Worm (Caenorhabditis elegans) whole organism, L1 larva: ENCODE results near the gene chtb-2.
A peak's percentile ranks its signal among the peaks of the same experiment; 100 is the strongest.

Source experiments
- C04F5.9 ChIP-seq: sonication (generic microtip); optimal IDR thresholded peaks from 2 replicates; lab custom pipeline; 2016; ENCODE audit warnings: missing genetic modification characterization, missing compliant biosample characterization
- C16A3.4 ChIP-seq: fragments of 150-350 bp; optimal IDR thresholded peaks from 2 replicates; lab custom pipeline; 2014; ENCODE audit warnings: missing biosample characterization, missing genetic modification characterization
- Y116A8C.19 ChIP-seq: sonication (generic microtip); optimal IDR thresholded peaks from 2 replicates; lab custom pipeline; 2016; ENCODE audit warnings: missing compliant biosample characterization, missing genetic modification characterization, borderline replicate concordance
- aly-2 ChIP-seq: fragments of 150-350 bp; optimal IDR thresholded peaks from 2 replicates; lab custom pipeline; 2014; ENCODE audit warnings: missing biosample characterization, missing genetic modification characterization
- ama-1 ChIP-seq: fragments of 150-350 bp; optimal IDR thresholded peaks from 2 replicates; lab custom pipeline; 2014
- ceh-82 ChIP-seq, 3 experiments: fragments of 150-350 bp in 1 of 3; sonication (generic microtip) in 2 of 3; optimal IDR thresholded peaks; 2 replicates each; lab custom pipeline; 2014 to 2017; ENCODE audit warnings: missing biosample characterization in 3 of 3, missing genetic modification characterization in 3 of 3
- ces-1 ChIP-seq: fragments of 150-350 bp; optimal IDR thresholded peaks from 2 replicates; lab custom pipeline; 2014; ENCODE audit warnings: missing biosample characterization, missing genetic modification reagents, missing genetic modification characterization
- dpl-1 ChIP-seq, 3 experiments: fragments of 150-350 bp in 2 of 3; sonication (generic microtip) in 1 of 3; optimal IDR thresholded peaks; 2 replicates each; lab custom pipeline; 2014 to 2017; ENCODE audit warnings: missing biosample characterization in 3 of 3, missing genetic modification characterization in 3 of 3, missing genetic modification reagents in 3 of 3
- efl-1 ChIP-seq, 4 experiments: fragments of 150-350 bp; optimal IDR thresholded peaks in 3 of 4; peaks in 1 of 4; 1 replicate in 1 of 4; 2 replicates in 3 of 4; lab custom pipeline; 2014; ENCODE audit warnings: missing biosample characterization in 2 of 4, missing genetic modification characterization in 2 of 4, missing genetic modification reagents in 2 of 4
- efl-3 ChIP-seq: fragments of 200-800 bp; sonication (Bioruptor generic); optimal IDR thresholded peaks from 2 replicates; lab custom pipeline; 2018; ENCODE audit warnings: mild to moderate bottlenecking, missing genetic modification characterization, missing compliant biosample characterization
- egl-13 ChIP-seq: sonication (generic microtip); optimal IDR thresholded peaks from 2 replicates; lab custom pipeline; 2016; ENCODE audit warnings: missing genotype, missing genetic modification reagents, missing genetic modification characterization, missing compliant biosample characterization
- egl-27 ChIP-seq, 2 experiments: fragments of 150-350 bp in 1 of 2; sonication (generic microtip); optimal IDR thresholded peaks; 3 replicates each; lab custom pipeline; 2017 to 2018; ENCODE audit warnings: missing biosample characterization in 2 of 2, missing genetic modification characterization in 2 of 2, missing genetic modification reagents in 2 of 2
- fkh-10 ChIP-seq: sonication (generic microtip); optimal IDR thresholded peaks from 2 replicates; lab custom pipeline; 2017; ENCODE audit warnings: missing biosample characterization, missing genetic modification reagents, missing genetic modification characterization
- fkh-4 ChIP-seq: sonication (generic microtip); optimal IDR thresholded peaks from 2 replicates; lab custom pipeline; 2016; ENCODE audit warnings: missing compliant biosample characterization, missing genetic modification characterization, borderline replicate concordance
- fkh-8 ChIP-seq: sonication (generic microtip); optimal IDR thresholded peaks from 2 replicates; lab custom pipeline; 2016; ENCODE audit warnings: mild to moderate bottlenecking, missing genetic modification characterization, missing compliant biosample characterization
- fos-1 ChIP-seq: fragments of 150-350 bp; optimal IDR thresholded peaks from 2 replicates; lab custom pipeline; 2014; ENCODE audit warnings: missing biosample characterization, missing genetic modification characterization
- hlh-17 ChIP-seq: fragments of 200-800 bp; sonication (Bioruptor generic); optimal IDR thresholded peaks from 2 replicates; lab custom pipeline; 2018; ENCODE audit warnings: missing genetic modification characterization, mild to moderate bottlenecking, missing compliant biosample characterization, moderate library complexity, borderline replicate concordance
- irx-1 ChIP-seq: sonication (generic microtip); optimal IDR thresholded peaks from 2 replicates; lab custom pipeline; 2016; ENCODE audit warnings: missing genetic modification characterization, missing compliant biosample characterization
- lin-14 ChIP-seq: fragments of 200-800 bp; sonication (Bioruptor generic); optimal IDR thresholded peaks from 2 replicates; lab custom pipeline; 2018; ENCODE audit warnings: mild to moderate bottlenecking, missing genetic modification characterization, moderate library complexity, missing compliant biosample characterization
- lin-35 ChIP-seq, 2 experiments: fragments of 150-350 bp; optimal IDR thresholded peaks; 2 replicates each; lab custom pipeline; 2014; ENCODE audit warnings: missing biosample characterization in 2 of 2, missing genetic modification characterization in 2 of 2, missing genetic modification reagents in 2 of 2
- lir-3 ChIP-seq: sonication (generic microtip); optimal IDR thresholded peaks from 2 replicates; lab custom pipeline; 2016; ENCODE audit warnings: mild to moderate bottlenecking, missing genetic modification characterization, moderate library complexity, missing compliant biosample characterization; ENCODE audit not compliant: poor library complexity
- mdl-1 ChIP-seq, 2 experiments: fragments of 150-350 bp; optimal IDR thresholded peaks; 2 replicates each; lab custom pipeline; 2014 to 2017; ENCODE audit warnings: missing biosample characterization in 2 of 2, missing genetic modification characterization in 2 of 2, inconsistent platforms in 1 of 2
- mep-1 ChIP-seq: fragments of 150-350 bp; optimal IDR thresholded peaks from 2 replicates; lab custom pipeline; 2014; ENCODE audit warnings: missing biosample characterization, missing genetic modification characterization
- nhr-12 ChIP-seq: sonication (generic microtip); optimal IDR thresholded peaks from 2 replicates; lab custom pipeline; 2017; ENCODE audit warnings: missing biosample characterization, missing genetic modification characterization
- nhr-20 ChIP-seq: sonication (generic microtip); optimal IDR thresholded peaks from 2 replicates; lab custom pipeline; 2016; ENCODE audit warnings: mild to moderate bottlenecking, missing genetic modification characterization, missing compliant biosample characterization
- nhr-47 ChIP-seq: sonication (generic microtip); optimal IDR thresholded peaks from 2 replicates; lab custom pipeline; 2016; ENCODE audit warnings: mild to moderate bottlenecking, missing genetic modification characterization, moderate library complexity, missing compliant biosample characterization
- nhr-71 ChIP-seq: sonication (generic microtip); optimal IDR thresholded peaks from 2 replicates; lab custom pipeline; 2016; ENCODE audit warnings: mild to moderate bottlenecking, missing genetic modification characterization, moderate library complexity, missing compliant biosample characterization
- nhr-76 ChIP-seq: sonication (generic microtip); optimal IDR thresholded peaks from 2 replicates; lab custom pipeline; 2017; ENCODE audit warnings: missing biosample characterization, missing genetic modification characterization
- nhr-84 ChIP-seq: sonication (generic microtip); optimal IDR thresholded peaks from 2 replicates; lab custom pipeline; 2017; ENCODE audit warnings: missing biosample characterization, missing genetic modification characterization
- nhr-85 ChIP-seq: sonication (generic microtip); peaks from one replicate; lab custom pipeline; 2016; ENCODE audit warnings: missing genetic modification characterization, inconsistent platforms, missing compliant biosample characterization
- pag-3 ChIP-seq: sonication (generic microtip); optimal IDR thresholded peaks from 2 replicates; lab custom pipeline; 2017; ENCODE audit warnings: missing genetic modification characterization, mild to moderate bottlenecking, missing compliant biosample characterization, antibody characterized with exemption, borderline replicate concordance; ENCODE audit not compliant: insufficient read depth
- pax-3 ChIP-seq: fragments of 200-800 bp; sonication (Bioruptor generic); optimal IDR thresholded peaks from 2 replicates; lab custom pipeline; 2018; ENCODE audit warnings: mild to moderate bottlenecking, missing genetic modification characterization, moderate library complexity, missing compliant biosample characterization
- pqm-1 ChIP-seq: sonication (generic microtip); optimal IDR thresholded peaks from 3 replicates; lab custom pipeline; 2017; ENCODE audit warnings: missing biosample characterization, missing genetic modification characterization
- snpc-4 ChIP-seq: fragments of 150-350 bp; optimal IDR thresholded peaks from 2 replicates; lab custom pipeline; 2014; ENCODE audit warnings: missing biosample characterization, missing genetic modification characterization
- sptf-1 ChIP-seq: fragments of 150-350 bp; optimal IDR thresholded peaks from 2 replicates; lab custom pipeline; 2014; ENCODE audit warnings: missing biosample characterization, missing genetic modification characterization
- tlp-1 ChIP-seq: fragments of 150-350 bp; optimal IDR thresholded peaks from 2 replicates; lab custom pipeline; 2014; ENCODE audit warnings: missing biosample characterization, missing genetic modification characterization
- unc-86 ChIP-seq: sonication (generic microtip); optimal IDR thresholded peaks from 2 replicates; lab custom pipeline; 2016; ENCODE audit warnings: missing genetic modification characterization, missing compliant biosample characterization
- unc-98 ChIP-seq: fragments of 200-800 bp; sonication (Bioruptor generic); IDR thresholded peaks from 2 replicates; pipeline ENCODE4 v1.3.6; 2022; ENCODE audit warnings: missing genetic modification characterization, missing compliant biosample characterization
- xbp-1 ChIP-seq: sonication (generic microtip); optimal IDR thresholded peaks from 2 replicates; lab custom pipeline; 2016; ENCODE audit warnings: missing genetic modification characterization, missing compliant biosample characterization
- zip-4 ChIP-seq: fragments of 200-800 bp; sonication (Bioruptor generic); optimal IDR thresholded peaks from 2 replicates; lab custom pipeline; 2018; ENCODE audit warnings: mild to moderate bottlenecking, missing genetic modification characterization, moderate library complexity, missing compliant biosample characterization
- ztf-11 ChIP-seq, 2 experiments: sonication (generic microtip); optimal IDR thresholded peaks; 2 replicates each; lab custom pipeline; 2016 to 2017; ENCODE audit warnings: missing genetic modification characterization in 2 of 2, missing biosample characterization in 1 of 2, missing compliant biosample characterization in 1 of 2

Gene chtb-2

ce11 chrIII:6488916-6489315 is 5.9 kb downstream of the chtb-2 start (continued):
- TF ChIP-seq egl-27 (tag; optimal IDR thresholded peaks at IDR 0.05; lab: Kevin White, UChicago) (no peak), pax-3 (tag; lab: Kevin White, UChicago) (no peak), C16A3.4 (peak; percentile 49), nhr-20 (tag; lab: Kevin White, UChicago) (peak; percentile 62), nhr-76 (tag; lab: Kevin White, UChicago) (no peak), fkh-10 (GFP tag; lab: Kevin White, UChicago) (no peak), mep-1 (tag; lab: Kevin White, UChicago) (peak; percentile 36)

DNA sequence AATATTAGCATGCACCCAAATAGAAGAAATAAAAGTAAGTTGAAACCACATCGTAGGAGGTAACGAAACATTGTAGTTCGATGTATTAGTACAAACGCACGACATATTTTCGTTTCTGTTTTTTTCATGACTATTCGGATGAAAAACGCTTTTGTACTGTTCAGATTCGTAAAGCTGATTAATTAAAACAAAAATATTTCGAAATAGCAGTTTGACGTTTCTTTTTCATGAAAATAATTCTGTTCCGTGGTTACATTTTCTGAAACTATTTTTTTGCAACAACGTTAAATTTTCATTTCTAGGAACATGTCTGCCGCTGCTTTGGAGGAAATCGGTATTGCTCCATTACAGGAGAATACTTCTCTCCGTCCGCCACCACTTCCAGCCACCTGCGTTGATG is 6.5 kb downstream of the chtb-2 start, which contains the start of gene rpt-3:
TSS of gene rpt-3 (plus strand) at position 301 of the 400 bp plus-strand sequence.
- TF ChIP-seq unc-98 (GFP tag; lab: Robert Waterston, UW) (no peak), Y116A8C.19 (no peak), ces-1 (GFP tag; lab: Kevin White, UChicago) (no peak), ceh-82 (tag; optimal IDR thresholded peaks at IDR 0.05; lab: Kevin White, UChicago) (no peak), nhr-12 (no peak), hlh-17 (no peak), nhr-71 (tag; lab: Kevin White, UChicago) (no peak), unc-86 (tag; lab: Kevin White, UChicago) (no peak), nhr-85 (tag; lab: Kevin White, UChicago) (no peak), lin-14 (no peak), ztf-11 (tag; optimal IDR thresholded peaks at IDR 0.05; lab: Kevin White, UChicago) (no peak), efl-3 (GFP tag; lab: Kevin White, UChicago) (no peak)

- TF ChIP-seq sptf-1 (tag; lab: Kevin White, UChicago) (no peak), pag-3 (tag; lab: Kevin White, UChicago) (no peak), tlp-1 (tag; lab: Kevin White, UChicago) (no peak), nhr-47 (no peak), egl-27 (tag; optimal IDR thresholded peaks at IDR 0.05; lab: Kevin White, UChicago) (no peak), zip-4 (GFP tag; lab: Kevin White, UChicago) (no peak), ceh-82 (tag; optimal IDR thresholded peaks at IDR 0.05; lab: Kevin White, UChicago) (no peak), lin-35 (GFP tag; optimal IDR thresholded peaks at IDR 0.05; lab: Kevin White, UChicago) (no peak), fkh-4 (tag; lab: Kevin White, UChicago) (no peak), mdl-1 (tag; optimal IDR thresholded peaks at IDR 0.05; lab: Kevin White, UChicago) (no peak), C04F5.9 (tag; lab: Kevin White, UChicago) (no peak), mep-1 (tag; lab: Kevin White, UChicago) (no peak), egl-13 (no peak)
Measured at ce11 chrIII:6490989-6491388, 8.0 kb downstream of the chtb-2 start.

DNA sequence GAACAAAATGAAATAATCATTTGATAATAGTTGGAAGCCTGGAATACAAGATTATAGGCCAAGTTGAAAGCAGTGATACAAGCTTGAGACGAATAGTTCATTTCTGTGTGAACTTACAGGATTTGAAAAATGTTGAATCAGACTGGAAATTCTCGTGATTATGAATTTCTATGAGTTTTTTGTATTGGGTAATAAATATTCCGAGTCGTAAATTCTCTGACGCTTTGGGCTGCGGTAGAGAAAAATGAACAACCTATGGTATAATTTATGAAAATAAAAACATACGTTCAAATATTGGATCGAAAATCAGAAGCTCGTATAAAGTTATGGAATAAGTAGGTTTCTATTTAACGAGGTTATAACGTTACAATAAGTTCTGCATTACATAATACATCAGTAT is 9.8 kb downstream of the chtb-2 start, which contains the start of gene srb-11:
TSS of gene srb-11 (minus strand) at position 101 of the 400 bp plus-strand sequence.
- TF ChIP-seq xbp-1 (tag; lab: Kevin White, UChicago) (no peak), dpl-1 (GFP tag; optimal IDR thresholded peaks at IDR 0.05; lab: Kevin White, UChicago) (no peak), nhr-84 (tag; lab: Kevin White, UChicago) (no peak), fkh-8 (tag; lab: Kevin White, UChicago) (no peak), ceh-82 (tag; optimal IDR thresholded peaks at IDR 0.05; lab: Kevin White, UChicago) (no peak), pag-3 (tag; lab: Kevin White, UChicago) (no peak), nhr-12 (no peak), fos-1 (no peak), unc-98 (GFP tag; lab: Robert Waterston, UW) (no peak), lir-3 (tag; lab: Kevin White, UChicago) (no peak), ama-1 (lab: Kevin White, UChicago) (no peak), aly-2 (tag; lab: Kevin White, UChicago) (no peak), pqm-1 (no peak), snpc-4 (tag; lab: Kevin White, UChicago) (no peak), efl-1 (optimal IDR thresholded peaks at IDR 0.05; lab: Kevin White, UChicago) (no peak), efl-1 (GFP tag; optimal IDR thresholded peaks at IDR 0.05 in 1 of 2; lab: Kevin White, UChicago) (no peak), mdl-1 (tag; optimal IDR thresholded peaks at IDR 0.05; lab: Kevin White, UChicago) (no peak), Y116A8C.19 (no peak), irx-1 (tag; lab: Kevin White, UChicago) (no peak), nhr-85 (tag; lab: Kevin White, UChicago) (no peak)
